Worm (Caenorhabditis elegans): ENCODE measurements around the gene cest-10.

DNA sequence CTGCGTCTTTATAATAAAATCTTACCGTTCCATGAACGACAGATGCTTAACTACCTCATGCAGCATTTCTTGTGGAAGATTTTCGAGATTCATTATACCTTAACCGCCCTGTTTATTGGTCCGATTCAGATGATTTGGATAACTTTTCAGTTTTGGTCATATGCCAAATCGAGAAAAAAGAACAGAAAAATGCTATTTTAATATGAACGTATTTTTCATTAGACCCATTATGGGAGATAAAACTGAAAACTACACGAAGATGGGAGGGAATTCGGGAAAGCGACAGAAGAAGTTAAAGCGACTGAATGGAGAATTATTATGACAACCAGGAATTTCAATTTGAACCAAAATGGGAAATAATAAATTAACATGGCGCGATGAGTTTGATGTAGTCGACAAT lies 46.7 kb downstream of the cest-10 start, which contains the start of gene R13A1.10:
- TF ChIP-seq elt-2 (tag; optimal IDR thresholded peaks at IDR 0.05) (no peak), zip-5 (tag; optimal IDR thresholded peaks at IDR 0.05) (no peak), ceh-30 (tag; optimal IDR thresholded peaks at IDR 0.05) (no peak), ama-1 (optimal IDR thresholded peaks at IDR 0.05) (no peak), sox-4 (tag; optimal IDR thresholded peaks at IDR 0.05) (no peak), hlh-30 (tag; optimal IDR thresholded peaks at IDR 0.05; ENCODE audit: insufficient read depth) (no peak), pha-4 (tag; optimal IDR thresholded peaks at IDR 0.05) (no peak), rnt-1 (tag; optimal IDR thresholded peaks at IDR 0.05) (no peak)

Data from whole organism, late embryonic.